Worm (Caenorhabditis elegans): ENCODE data around the gene F28H6.7.
A peak's percentile ranks its signal among the peaks of the same experiment; 100 is the strongest.

The F28H6.7 gene

DNA sequence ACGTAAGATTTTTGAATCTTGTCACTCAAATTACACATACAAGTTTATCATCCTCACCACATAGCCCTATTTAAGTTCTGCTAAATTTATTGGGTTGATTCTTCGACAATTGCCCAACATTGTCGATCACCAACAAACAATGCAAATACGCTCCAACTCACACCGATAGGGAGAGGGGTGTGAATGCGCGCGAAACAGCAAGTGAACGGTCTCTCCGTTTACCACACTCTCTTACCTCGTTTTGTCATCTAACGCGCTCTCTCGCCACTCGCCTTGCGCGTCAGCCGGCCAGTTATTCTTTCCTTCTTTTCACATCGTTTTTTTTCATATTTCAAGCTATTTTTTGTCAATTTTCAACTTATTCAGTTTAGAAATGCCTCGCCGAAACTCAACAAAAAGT is 13.9 kb upstream of the F28H6.7 start, which contains the start of gene F16B12.6 (continued):
- TF ChIP-seq ztf-7 (tag; optimal IDR thresholded peaks at IDR 0.05) = no peak
- TF ChIP-seq mes-2 (tag; optimal IDR thresholded peaks at IDR 0.05; ENCODE audit: poor library complexity, severe bottlenecking) = peak; percentile 77

- TF ChIP-seq daf-8 (GFP tag; IDR thresholded peaks at IDR 0.05) (no peak), T20F7.1 (GFP tag; optimal IDR thresholded peaks at IDR 0.05) (no peak), lin-38 (GFP tag; IDR thresholded peaks at IDR 0.05) (no peak), unc-62 (GFP tag; optimal IDR thresholded peaks at IDR 0.05 in 1 of 2) (peak in 1 of 2 experiments; percentile 95), unc-62 (tag; optimal IDR thresholded peaks at IDR 0.05) (no peak), duxl-1 (tag; optimal IDR thresholded peaks at IDR 0.05; ENCODE audit: poor library complexity) (no peak)
These were observed 13.4 kb upstream of the F28H6.7 start for ce11 chrX:14102474-14102873.

DNA sequence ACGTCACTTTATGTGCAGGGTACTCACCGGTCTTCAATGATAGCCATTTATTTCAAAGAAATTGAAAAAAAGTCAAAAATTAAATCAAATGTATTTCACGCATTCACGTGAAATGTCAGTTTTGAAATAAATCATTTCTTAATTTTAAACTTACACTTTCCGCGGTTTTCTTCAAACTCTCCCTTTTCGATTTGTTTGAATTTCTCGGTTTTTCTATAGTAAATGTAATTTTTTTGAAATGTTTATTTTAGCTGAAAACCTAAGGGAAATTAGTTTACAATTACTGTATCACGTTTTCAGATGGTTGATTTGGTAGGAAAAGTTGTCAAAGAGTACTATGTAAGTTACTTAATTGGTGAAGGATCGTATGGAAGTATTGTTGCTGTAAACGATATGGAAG is 7.7 kb upstream of the F28H6.7 start, which contains the start of gene F16B12.7:
Gene F16B12.7, plus strand, starts transcription at position 301 of the 400 bp plus-strand sequence.
- TF ChIP-seq ceh-62 (tag; optimal IDR thresholded peaks at IDR 0.05) (no peak), unc-62 (GFP tag; optimal IDR thresholded peaks at IDR 0.05 in 1 of 2) (peak in 1 of 2 experiments; percentile 39), unc-62 (tag; optimal IDR thresholded peaks at IDR 0.05) (no peak)

- no peak for TF ChIP-seq zip-11 (GFP tag; IDR thresholded peaks at IDR 0.05)
- TF ChIP-seq nhr-6 (tag; optimal IDR thresholded peaks at IDR 0.05) = no peak
- TF ChIP-seq php-3 (GFP tag; IDR thresholded peaks at IDR 0.05) = no peak
- TF ChIP-seq lin-1 (GFP tag; IDR thresholded peaks at IDR 0.05) = no peak
- no peak for TF ChIP-seq sdz-12 (GFP tag; optimal IDR thresholded peaks at IDR 0.05)
- no peak for TF ChIP-seq jun-1 (tag; optimal IDR thresholded peaks at IDR 0.05)
- TF ChIP-seq zag-1 (tag; optimal IDR thresholded peaks at IDR 0.05) = no peak
- no peak for TF ChIP-seq cey-2 (tag; optimal IDR thresholded peaks at IDR 0.05; ENCODE audit: borderline replicate concordance, insufficient read depth)
These were observed 2.6 kb upstream of the F28H6.7 start, which contains the start of gene nhr-281 for ce11 chrX:14113347-14113746. Gene nhr-281, minus strand, starts transcription at chrX:14113447.

- TF ChIP-seq sdz-12 (GFP tag; optimal IDR thresholded peaks at IDR 0.05) (no peak), set-16 (GFP tag; IDR thresholded peaks at IDR 0.05) (0 out of 2 replicates have a peak, but pooled peaks have one; percentile 10), dmd-9 (GFP tag; IDR thresholded peaks at IDR 0.05) (no peak), fkh-10 (GFP tag; optimal IDR thresholded peaks at IDR 0.05) (no peak), gei-8 (GFP tag; optimal IDR thresholded peaks at IDR 0.05) (no peak)
These were observed 2.9 kb downstream of the F28H6.7 start for ce11 chrX:14118762-14119161.

DNA sequence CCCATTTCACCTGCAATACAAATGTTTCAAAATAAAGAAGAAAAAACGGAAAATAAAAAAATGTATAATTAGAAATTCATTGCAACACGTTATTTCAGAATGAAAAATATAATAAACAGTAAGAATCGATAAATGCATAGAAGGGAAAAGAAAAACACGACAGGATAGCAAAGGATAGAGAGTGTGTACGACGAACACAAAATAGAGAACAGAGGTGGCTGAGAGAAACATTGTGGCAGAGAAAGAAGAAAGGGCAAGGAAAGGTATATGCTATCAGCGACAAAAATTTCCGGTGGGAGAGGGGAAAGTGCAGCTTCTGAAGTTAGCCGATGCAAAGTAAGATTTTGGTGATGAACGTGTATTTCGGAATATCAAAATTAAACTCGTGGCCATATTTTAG is 10.0 kb downstream of the F28H6.7 start, which contains the start of gene F28H6.6:
Gene F28H6.6, minus strand, starts transcription at position 10 of the 400 bp plus-strand sequence.
- TF ChIP-seq mdt-29 (GFP tag; IDR thresholded peaks at IDR 0.05) = 0 out of 2 replicates have a peak, but pooled peaks have one; percentile 21
- peak; percentile 65 for TF ChIP-seq aha-1 (tag)
- TF ChIP-seq dve-1 (tag; optimal IDR thresholded peaks at IDR 0.05; ENCODE audit: insufficient read depth) = peak; percentile 5
- TF ChIP-seq daf-16 (GFP tag; optimal IDR thresholded peaks at IDR 0.05) = no peak
- TF ChIP-seq daf-16 (tag; optimal IDR thresholded peaks at IDR 0.05) = peak; percentile 55
- TF ChIP-seq F37D6.2 (tag; optimal IDR thresholded peaks at IDR 0.05) = no peak
- peak; percentile 57 for TF ChIP-seq nhr-28 (tag; optimal IDR thresholded peaks at IDR 0.05)
- peak; percentile 32 for TF ChIP-seq mes-2 (tag; optimal IDR thresholded peaks at IDR 0.05; ENCODE audit: poor library complexity, severe bottlenecking)
- no peak for TF ChIP-seq nhr-41 (GFP tag; IDR thresholded peaks at IDR 0.05)
